Fruit fly (Drosophila melanogaster) Kc167 (cell line): ENCODE measurements around the gene CG45546.

ENCODE experiments used
- Myc ChIP-seq: fragments of >200 bp; optimal IDR thresholded peaks from 2 replicates; lab custom pipeline; 2017; ENCODE audit warnings: missing external identifiers
- Sin3A ChIP-seq: fragments of >200 bp; optimal IDR thresholded peaks from 2 replicates; lab custom pipeline; 2018; ENCODE audit warnings: missing external identifiers
- h ChIP-seq: fragments of >200 bp; optimal IDR thresholded peaks from 3 replicates; lab custom pipeline; 2018; ENCODE audit warnings: missing external identifiers
- insv ChIP-seq: fragments of >200 bp; optimal IDR thresholded peaks from 3 replicates; lab custom pipeline; 2018; ENCODE audit warnings: missing external identifiers
- psq ChIP-seq: fragments of >200 bp; optimal IDR thresholded peaks from 2 replicates; lab custom pipeline; 2017; ENCODE audit warnings: missing external identifiers
- ttk ChIP-seq: sonication (Bioruptor generic); optimal IDR thresholded peaks from 2 replicates; lab custom pipeline; 2017; ENCODE audit warnings: missing external identifiers

DNA sequence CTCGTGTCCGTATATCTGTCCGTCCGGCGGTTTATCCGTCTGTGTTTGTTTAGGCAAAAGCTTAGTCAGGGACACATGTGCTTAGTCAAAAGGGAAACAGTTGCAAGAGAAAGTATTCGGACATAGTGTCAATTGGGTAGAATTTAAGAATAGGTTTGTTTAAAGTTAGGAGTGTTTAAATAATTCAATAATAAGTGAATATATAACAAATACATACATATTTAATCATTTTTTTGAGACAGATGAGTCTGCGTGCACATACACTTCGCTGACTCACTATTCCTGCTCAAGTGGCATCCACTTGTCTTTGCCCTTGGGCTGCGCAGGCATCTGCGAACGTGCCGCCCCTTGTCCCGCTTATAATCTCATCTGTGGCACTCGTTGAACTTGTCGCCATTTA lies 40.5 kb upstream of the CG45546 start:
- TF ChIP-seq Myc (lab: Kevin White, UChicago) (no peak), psq (no peak), h (no peak), insv (lab: Kevin White, UChicago) (no peak), Sin3A (lab: Kevin White, UChicago) (no peak), ttk (lab: Kevin White, UChicago) (no peak)
